Worm (Caenorhabditis elegans) whole organism, midembryonic: Measurements from ENCODE around the gene eif-3.D.

Experiments used
- T22C8.4 ChIP-seq: fragments of 200-800 bp; sonication (Bioruptor generic); IDR thresholded peaks from 2 replicates; pipeline ENCODE4 v1.3.6; 2022; ENCODE audit warnings: missing genetic modification characterization, missing compliant biosample characterization
- cog-1 ChIP-seq: sonication (generic microtip); optimal IDR thresholded peaks from 2 replicates; lab custom pipeline; 2016; ENCODE audit warnings: missing genetic modification characterization, missing compliant biosample characterization
- flt-1 ChIP-seq: fragments of 200-800 bp; sonication (Bioruptor generic); IDR thresholded peaks from 2 replicates; pipeline ENCODE4 v1.3.6; 2022; ENCODE audit warnings: missing genetic modification characterization, missing compliant biosample characterization
- klf-2 ChIP-seq: fragments of 200-800 bp; sonication (Bioruptor generic); conservative IDR thresholded peaks from 2 replicates; pipeline ENCODE4 v1.3.6; 2022; ENCODE audit warnings: missing genetic modification reagents, missing genetic modification characterization, missing compliant biosample characterization
- med-1 ChIP-seq: sonication (generic microtip); optimal IDR thresholded peaks from 2 replicates; lab custom pipeline; 2017; ENCODE audit warnings: missing genetic modification characterization, mild to moderate bottlenecking, missing compliant biosample characterization, antibody characterized with exemption, missing genetic modification reagents; ENCODE audit not compliant: insufficient read depth
- ref-1 ChIP-seq: fragments of 200-800 bp; sonication (Bioruptor generic); conservative IDR thresholded peaks from 2 replicates; pipeline ENCODE4 v1.3.6; 2022; ENCODE audit warnings: missing genetic modification reagents, missing genetic modification characterization, missing compliant biosample characterization
- tab-1 ChIP-seq: fragments of 200-800 bp; sonication (Bioruptor generic); IDR thresholded peaks from 2 replicates; pipeline ENCODE4 v1.3.6; 2022; ENCODE audit warnings: missing genetic modification characterization, missing compliant biosample characterization
- ztf-23 ChIP-seq: fragments of 200-800 bp; sonication (Bioruptor generic); IDR thresholded peaks from 2 replicates; pipeline ENCODE4 v1.3.6; 2022; ENCODE audit warnings: missing genetic modification reagents, missing genetic modification characterization, missing compliant biosample characterization
- ztf-29 ChIP-seq: fragments of 200-800 bp; sonication (Bioruptor generic); IDR thresholded peaks from 2 replicates; pipeline ENCODE4 v1.3.6; 2022; ENCODE audit warnings: missing genetic modification reagents, missing genetic modification characterization, missing compliant biosample characterization

eif-3.D gene

ce11 chrIII:8937571-8937970 lies 33.8 kb downstream of the eif-3.D start:
- TF ChIP-seq tab-1 (GFP tag; lab: Robert Waterston, UW): peak; percentile 93
- TF ChIP-seq T22C8.4 (GFP tag; lab: Robert Waterston, UW): peak; percentile 87
- peak; percentile 92 for TF ChIP-seq klf-2 (GFP tag; lab: Robert Waterston, UW)
- peak; percentile 91 for TF ChIP-seq cog-1 (tag; lab: Kevin White, UChicago)
- TF ChIP-seq flt-1 (GFP tag; lab: Robert Waterston, UW): peak; percentile 96
- TF ChIP-seq med-1: peak; percentile 54
- TF ChIP-seq ztf-23 (GFP tag; lab: Robert Waterston, UW): peak; percentile 95
- peak; percentile 89 for TF ChIP-seq ref-1 (GFP tag; lab: Robert Waterston, UW)
- peak; percentile 94 for TF ChIP-seq ztf-29 (GFP tag; lab: Robert Waterston, UW)

- TF ChIP-seq tab-1 (GFP tag; lab: Robert Waterston, UW) (no peak), T22C8.4 (GFP tag; lab: Robert Waterston, UW) (no peak), ref-1 (GFP tag; lab: Robert Waterston, UW) (no peak), ztf-23 (GFP tag; lab: Robert Waterston, UW) (no peak), cog-1 (tag; lab: Kevin White, UChicago) (no peak), klf-2 (GFP tag; lab: Robert Waterston, UW) (no peak), flt-1 (GFP tag; lab: Robert Waterston, UW) (no peak), med-1 (no peak), ztf-29 (GFP tag; lab: Robert Waterston, UW) (no peak)
These were observed 37.0 kb downstream of the eif-3.D start for ce11 chrIII:8934378-8934777.

ce11 chrIII:8933696-8934095 lies 37.7 kb downstream of the eif-3.D start:
- TF ChIP-seq med-1 (no peak), cog-1 (tag; lab: Kevin White, UChicago) (no peak), klf-2 (GFP tag; lab: Robert Waterston, UW) (no peak), ztf-23 (GFP tag; lab: Robert Waterston, UW) (no peak), ref-1 (GFP tag; lab: Robert Waterston, UW) (no peak), tab-1 (GFP tag; lab: Robert Waterston, UW) (no peak), ztf-29 (GFP tag; lab: Robert Waterston, UW) (no peak), flt-1 (GFP tag; lab: Robert Waterston, UW) (no peak), T22C8.4 (GFP tag; lab: Robert Waterston, UW) (no peak)

DNA sequence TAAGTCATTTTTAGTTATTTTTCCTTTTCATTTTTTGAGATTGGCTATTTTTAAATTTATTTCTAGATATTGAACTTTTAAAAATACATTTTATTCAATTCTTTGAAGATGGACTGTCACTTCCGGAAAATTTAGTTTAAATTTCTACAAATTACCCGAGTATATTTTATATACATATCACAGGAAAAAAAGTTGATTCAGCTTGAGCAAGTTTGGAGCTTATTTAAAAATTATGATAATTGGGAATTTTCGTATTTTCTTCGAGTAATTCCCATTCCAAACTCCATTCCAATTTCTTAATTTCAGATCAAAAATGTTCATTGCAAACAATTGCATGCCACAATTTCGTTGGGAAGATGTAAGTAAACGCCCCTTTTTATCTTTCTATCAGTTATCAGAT lies 41.7 kb downstream of the eif-3.D start, which contains the start of gene arrd-15:
Gene arrd-15, plus strand, starts transcription at position 301 of the 400 bp plus-strand sequence.
- TF ChIP-seq klf-2 (GFP tag; lab: Robert Waterston, UW) (no peak), flt-1 (GFP tag; lab: Robert Waterston, UW) (no peak), ref-1 (GFP tag; lab: Robert Waterston, UW) (no peak), ztf-29 (GFP tag; lab: Robert Waterston, UW) (no peak), ztf-23 (GFP tag; lab: Robert Waterston, UW) (no peak), T22C8.4 (GFP tag; lab: Robert Waterston, UW) (no peak), tab-1 (GFP tag; lab: Robert Waterston, UW) (no peak), cog-1 (tag; lab: Kevin White, UChicago) (no peak)

DNA sequence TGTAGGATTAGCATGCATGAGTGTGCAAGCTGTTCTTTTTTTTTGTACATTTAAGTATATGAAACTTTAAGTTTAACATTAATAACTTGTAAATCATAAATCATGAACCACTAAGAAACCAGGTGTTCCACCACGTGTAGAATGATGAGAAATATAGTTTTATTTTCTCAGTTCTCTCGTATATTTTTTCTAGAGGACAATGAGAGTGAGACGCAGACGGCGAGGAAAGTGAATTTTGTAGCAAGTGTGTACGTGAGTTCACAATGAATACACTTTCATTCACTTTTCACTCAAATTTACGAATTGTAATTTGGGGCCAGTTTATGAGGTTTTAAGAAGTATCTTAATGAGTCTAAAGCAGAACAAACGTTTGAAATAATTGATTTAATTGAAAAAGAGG lies 44.9 kb downstream of the eif-3.D start:
- no peak for TF ChIP-seq ztf-29 (GFP tag; lab: Robert Waterston, UW)
- no peak for TF ChIP-seq ref-1 (GFP tag; lab: Robert Waterston, UW)
- no peak for TF ChIP-seq tab-1 (GFP tag; lab: Robert Waterston, UW)
- no peak for TF ChIP-seq flt-1 (GFP tag; lab: Robert Waterston, UW)
- TF ChIP-seq T22C8.4 (GFP tag; lab: Robert Waterston, UW): no peak
- TF ChIP-seq med-1: no peak
- TF ChIP-seq klf-2 (GFP tag; lab: Robert Waterston, UW): no peak
- no peak for TF ChIP-seq cog-1 (tag; lab: Kevin White, UChicago)

DNA sequence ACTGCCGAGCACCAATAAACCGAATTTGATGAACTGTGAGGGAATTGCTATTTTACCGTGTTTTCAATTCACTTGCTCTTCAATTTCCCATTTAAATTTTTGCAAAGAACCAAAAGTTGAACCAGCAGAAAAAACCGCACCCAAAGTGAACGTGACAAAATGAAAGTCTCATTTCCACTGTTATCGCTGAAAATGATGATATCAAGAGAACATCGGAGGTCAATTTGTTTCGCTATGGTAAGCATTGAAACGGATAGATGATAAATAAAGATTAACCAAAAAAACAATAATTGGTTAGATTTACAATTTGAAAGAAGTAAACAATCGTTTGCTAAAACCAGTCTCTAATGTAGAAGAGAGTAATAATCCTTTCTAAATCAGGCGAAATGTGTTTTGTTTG lies 45.8 kb downstream of the eif-3.D start:
- no peak for TF ChIP-seq klf-2 (GFP tag; lab: Robert Waterston, UW)
- TF ChIP-seq flt-1 (GFP tag; lab: Robert Waterston, UW): no peak
- no peak for TF ChIP-seq tab-1 (GFP tag; lab: Robert Waterston, UW)
- TF ChIP-seq ztf-29 (GFP tag; lab: Robert Waterston, UW): no peak
- no peak for TF ChIP-seq med-1
- no peak for TF ChIP-seq ztf-23 (GFP tag; lab: Robert Waterston, UW)
- no peak for TF ChIP-seq cog-1 (tag; lab: Kevin White, UChicago)
- no peak for TF ChIP-seq T22C8.4 (GFP tag; lab: Robert Waterston, UW)

- TF ChIP-seq T22C8.4 (GFP tag; lab: Robert Waterston, UW): no peak
- no peak for TF ChIP-seq cog-1 (tag; lab: Kevin White, UChicago)
- no peak for TF ChIP-seq ref-1 (GFP tag; lab: Robert Waterston, UW)
- no peak for TF ChIP-seq ztf-23 (GFP tag; lab: Robert Waterston, UW)
- TF ChIP-seq ztf-29 (GFP tag; lab: Robert Waterston, UW): no peak
- TF ChIP-seq flt-1 (GFP tag; lab: Robert Waterston, UW): no peak
- TF ChIP-seq tab-1 (GFP tag; lab: Robert Waterston, UW): no peak
- no peak for TF ChIP-seq klf-2 (GFP tag; lab: Robert Waterston, UW)
- TF ChIP-seq med-1: no peak
These were observed 47.4 kb downstream of the eif-3.D start, which contains the start of gene ZK637.12 for ce11 chrIII:8923937-8924336. ZK637.12 (plus strand) TSS chrIII:8924237.

- no peak for TF ChIP-seq cog-1 (tag; lab: Kevin White, UChicago)
- TF ChIP-seq ref-1 (GFP tag; lab: Robert Waterston, UW): no peak
- no peak for TF ChIP-seq T22C8.4 (GFP tag; lab: Robert Waterston, UW)
These were observed 48.1 kb downstream of the eif-3.D start, which contains the start of gene glb-1 for ce11 chrIII:8923240-8923734. glb-1 (minus strand) TSS chrIII:8923290.

DNA sequence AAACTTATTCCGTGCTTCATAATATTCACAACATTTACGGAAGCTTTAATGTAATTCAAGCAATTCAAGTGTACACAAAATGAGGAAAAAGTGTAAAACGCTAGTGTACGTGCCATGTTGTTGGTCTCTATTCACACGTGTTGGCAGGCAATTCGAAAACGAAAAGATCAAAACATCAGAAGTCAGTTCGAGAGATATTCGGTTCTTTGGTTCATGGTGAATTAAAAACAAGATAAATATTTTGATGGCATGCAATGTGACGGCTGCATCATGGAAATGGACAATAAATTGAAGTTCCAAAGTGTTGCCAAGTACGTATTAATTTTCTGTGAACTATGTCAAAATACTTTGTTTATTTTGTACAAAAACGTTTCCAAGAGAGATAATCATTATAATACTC lies 49.3 kb downstream of the eif-3.D start:
- no peak for TF ChIP-seq ztf-23 (GFP tag; lab: Robert Waterston, UW)
- no peak for TF ChIP-seq klf-2 (GFP tag; lab: Robert Waterston, UW)
- no peak for TF ChIP-seq ztf-29 (GFP tag; lab: Robert Waterston, UW)
- no peak for TF ChIP-seq T22C8.4 (GFP tag; lab: Robert Waterston, UW)
- no peak for TF ChIP-seq ref-1 (GFP tag; lab: Robert Waterston, UW)
- TF ChIP-seq flt-1 (GFP tag; lab: Robert Waterston, UW): no peak
- no peak for TF ChIP-seq tab-1 (GFP tag; lab: Robert Waterston, UW)
- TF ChIP-seq cog-1 (tag; lab: Kevin White, UChicago): no peak
- no peak for TF ChIP-seq med-1
